Worm (Caenorhabditis elegans) whole organism, mixed stage, embryonic: ENCODE data around the gene Y37A1B.7.

Source experiments
- elt-1 ChIP-seq: sonication (generic microtip); optimal IDR thresholded peaks from 2 replicates; lab custom pipeline; 2017; ENCODE audit warnings: missing genetic modification characterization, mild to moderate bottlenecking, missing compliant biosample characterization, antibody characterized with exemption, moderate library complexity, borderline replicate concordance; ENCODE audit not compliant: insufficient read depth
- lin-32 ChIP-seq: fragments of 200-800 bp; sonication (Bioruptor generic); optimal IDR thresholded peaks from 2 replicates; lab custom pipeline; 2018; ENCODE audit warnings: mild to moderate bottlenecking, missing genetic modification characterization, missing compliant biosample characterization

DNA sequence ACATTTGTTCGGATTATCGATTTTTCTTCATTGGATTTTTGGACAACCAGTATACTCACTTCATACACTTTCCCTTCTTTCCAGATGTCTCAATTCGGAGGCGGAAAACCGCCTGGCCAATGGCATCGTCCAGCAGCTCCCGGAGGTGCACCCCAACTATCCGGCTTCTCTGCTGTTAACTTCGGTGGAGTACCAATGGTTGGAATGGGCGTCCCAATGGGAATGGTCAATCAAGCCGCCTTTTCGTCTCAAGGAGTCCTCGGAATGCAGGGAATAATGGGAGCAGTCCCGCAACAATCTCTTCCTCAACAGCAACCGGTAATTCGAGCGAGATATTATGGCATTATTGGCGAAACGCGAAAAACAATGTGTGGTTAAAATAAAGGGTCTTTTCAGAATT, 27.9 kb upstream of the Y37A1B.7 start, which contains the start of gene ccar-1:
- peak; percentile 19 for TF ChIP-seq lin-32 (GFP tag; lab: Kevin White, UChicago)
- TF ChIP-seq elt-1 (tag; lab: Kevin White, UChicago): no peak
